Worm (Caenorhabditis elegans) whole organism, early embryonic: ENCODE measurements around the gene crn-4.

Experiments
- B0310.2 ChIP-seq: sonication (generic microtip); optimal IDR thresholded peaks from 2 replicates; lab custom pipeline; 2016; ENCODE audit warnings: mild to moderate bottlenecking, missing genetic modification characterization, missing compliant biosample characterization
- F13C5.2 ChIP-seq: sonication (generic microtip); optimal IDR thresholded peaks from 2 replicates; lab custom pipeline; 2017; ENCODE audit warnings: mild to moderate bottlenecking, missing genetic modification characterization, inconsistent platforms, missing compliant biosample characterization
- ama-1 ChIP-seq: fragments of 150-350 bp; optimal IDR thresholded peaks from 2 replicates; lab custom pipeline; 2014
- ceh-13 ChIP-seq: fragments of 200-800 bp; sonication (Bioruptor generic); optimal IDR thresholded peaks from 2 replicates; lab custom pipeline; 2018; ENCODE audit warnings: mild to moderate bottlenecking, missing genetic modification characterization, missing compliant biosample characterization
- ceh-36 ChIP-seq: sonication (generic microtip); optimal IDR thresholded peaks from 2 replicates; lab custom pipeline; 2016; ENCODE audit warnings: missing genetic modification characterization, inconsistent platforms, missing compliant biosample characterization
- flt-1 ChIP-seq: fragments of 200-800 bp; sonication (Bioruptor generic); IDR thresholded peaks from 2 replicates; pipeline ENCODE4 v1.3.6; 2022; ENCODE audit warnings: missing genetic modification characterization, missing compliant biosample characterization
- hmbx-1 ChIP-seq: sonication (generic microtip); optimal IDR thresholded peaks from 2 replicates; lab custom pipeline; 2016; ENCODE audit warnings: mild to moderate bottlenecking, missing genetic modification characterization, missing compliant biosample characterization
- hnd-1 ChIP-seq: sonication (generic microtip); optimal IDR thresholded peaks from 2 replicates; lab custom pipeline; 2016; ENCODE audit warnings: missing genetic modification characterization, missing compliant biosample characterization
- pes-1 ChIP-seq: fragments of 200-800 bp; sonication (Bioruptor generic); IDR thresholded peaks from 2 replicates; pipeline ENCODE4 v1.3.6; 2022; ENCODE audit warnings: missing genetic modification reagents, missing genetic modification characterization, missing compliant biosample characterization
- scrt-1 ChIP-seq: fragments of 200-800 bp; sonication (Bioruptor generic); IDR thresholded peaks from 2 replicates; pipeline ENCODE4 v1.3.6; 2022; ENCODE audit warnings: missing genetic modification characterization, missing compliant biosample characterization
- sea-1 ChIP-seq: fragments of 200-800 bp; sonication (Bioruptor generic); conservative IDR thresholded peaks from 2 replicates; pipeline ENCODE4 v1.3.6; 2022; ENCODE audit warnings: missing genetic modification characterization, missing compliant biosample characterization
- tbx-11 ChIP-seq: fragments of 200-800 bp; sonication (Bioruptor generic); IDR thresholded peaks from 2 replicates; pipeline ENCODE4 v1.3.6; 2022; ENCODE audit warnings: missing genetic modification characterization, missing compliant biosample characterization
- tbx-37 ChIP-seq: fragments of 200-800 bp; sonication (Bioruptor generic); conservative IDR thresholded peaks from 2 replicates; pipeline ENCODE4 v1.3.6; 2022; ENCODE audit warnings: missing genetic modification reagents, missing genetic modification characterization, missing compliant biosample characterization
- tra-4 ChIP-seq: sonication (generic microtip); optimal IDR thresholded peaks from 2 replicates; lab custom pipeline; 2017; ENCODE audit warnings: missing genetic modification characterization, missing compliant biosample characterization

- TF ChIP-seq flt-1 (GFP tag; lab: Robert Waterston, UW) (no peak), sea-1 (no peak), ama-1 (lab: Kevin White, UChicago) (no peak), F13C5.2 (no peak), B0310.2 (tag; lab: Kevin White, UChicago) (no peak), tbx-11 (GFP tag; lab: Robert Waterston, UW) (no peak), hmbx-1 (no peak), hnd-1 (tag; lab: Kevin White, UChicago) (no peak), tra-4 (no peak), pes-1 (no peak), ceh-36 (tag; lab: Kevin White, UChicago) (no peak), scrt-1 (no peak), tbx-37 (GFP tag; lab: Robert Waterston, UW) (no peak), ceh-13 (GFP tag; lab: Kevin White, UChicago) (no peak)
Observed at ce11 chrX:2220850-2221249, 37.1 kb downstream of the crn-4 start, which contains the start of gene hex-1.
